Fruit fly (Drosophila melanogaster) whole organism, embryonic: ENCODE measurements around the gene Cbl.

Experiments
- CG11504 ChIP-seq: fragments of 200-800 bp; sonication (Bioruptor generic); optimal IDR thresholded peaks from 3 replicates; lab custom pipeline; 2019; ENCODE audit warnings: missing biosample characterization, mild to moderate bottlenecking, missing genetic modification characterization, moderate library complexity
- CG12299 ChIP-seq: fragments of 200-800 bp; sonication (Bioruptor generic); optimal IDR thresholded peaks from 2 replicates; lab custom pipeline; 2018; ENCODE audit warnings: missing biosample characterization, mild to moderate bottlenecking, missing genetic modification characterization
- CG12769 ChIP-seq: fragments of 200-800 bp; sonication (Bioruptor generic); optimal IDR thresholded peaks from 2 replicates; lab custom pipeline; 2019; ENCODE audit warnings: missing biosample characterization, mild to moderate bottlenecking, missing genetic modification characterization, moderate library complexity
- CG13424 ChIP-seq: fragments of 200-800 bp; sonication (Bioruptor generic); optimal IDR thresholded peaks from 2 replicates; lab custom pipeline; 2019; ENCODE audit warnings: missing biosample characterization, mild to moderate bottlenecking, missing genetic modification characterization, moderate library complexity
- CG13894 ChIP-seq: fragments of 200-800 bp; sonication (Bioruptor generic); optimal IDR thresholded peaks from 3 replicates; lab custom pipeline; 2018; ENCODE audit warnings: missing biosample characterization, mild to moderate bottlenecking, missing genetic modification characterization, moderate library complexity
- CG14710 ChIP-seq: fragments of 200-800 bp; sonication (Bioruptor generic); optimal IDR thresholded peaks from 3 replicates; lab custom pipeline; 2019; ENCODE audit warnings: missing biosample characterization, mild to moderate bottlenecking, missing genetic modification characterization, moderate library complexity
- CG15073 ChIP-seq: fragments of 200-800 bp; sonication (Bioruptor generic); optimal IDR thresholded peaks from 2 replicates; lab custom pipeline; 2016; ENCODE audit warnings: missing biosample characterization, missing genetic modification characterization
- CG15479 ChIP-seq: fragments of 200-800 bp; sonication (Bioruptor generic); optimal IDR thresholded peaks from 3 replicates; lab custom pipeline; 2019; ENCODE audit warnings: missing biosample characterization, mild to moderate bottlenecking, missing genetic modification characterization, moderate library complexity
- CG15514 ChIP-seq: fragments of 200-800 bp; sonication (Bioruptor generic); optimal IDR thresholded peaks from 3 replicates; lab custom pipeline; 2017; ENCODE audit warnings: missing biosample characterization, missing genetic modification characterization, mild to moderate bottlenecking, moderate library complexity, missing genetic modification reagents
- CG1647 ChIP-seq: fragments of 200-800 bp; sonication (Bioruptor generic); optimal IDR thresholded peaks from 3 replicates; lab custom pipeline; 2016; ENCODE audit warnings: missing biosample characterization, missing genetic modification characterization
- CG17385 ChIP-seq: fragments of 200-800 bp; sonication (Bioruptor generic); optimal IDR thresholded peaks from 3 replicates; lab custom pipeline; 2018; ENCODE audit warnings: missing biosample characterization, mild to moderate bottlenecking, missing genetic modification characterization
- CG18011 ChIP-seq: fragments of 200-800 bp; sonication (Bioruptor generic); optimal IDR thresholded peaks from 2 replicates; lab custom pipeline; 2017; ENCODE audit warnings: missing biosample characterization, missing genetic modification characterization, mild to moderate bottlenecking, moderate library complexity, missing genotype
- CG2199 ChIP-seq: fragments of 200-800 bp; sonication (Bioruptor generic); IDR thresholded peaks from 3 replicates; pipeline ENCODE4 v1.3.6; 2022; ENCODE audit warnings: missing biosample characterization, missing genetic modification characterization
- CG2875 ChIP-seq: fragments of 200-800 bp; sonication (Bioruptor generic); optimal IDR thresholded peaks from 2 replicates; lab custom pipeline; 2017; ENCODE audit warnings: missing biosample characterization, mild to moderate bottlenecking, missing genetic modification characterization, missing genetic modification reagents
- CG3847 ChIP-seq: fragments of 200-800 bp; sonication (Bioruptor generic); IDR thresholded peaks from 2 replicates; pipeline ENCODE4 v1.3.6; 2022; ENCODE audit warnings: missing biosample characterization, missing genetic modification characterization
- CG42726 ChIP-seq: fragments of 200-800 bp; sonication (Bioruptor generic); IDR thresholded peaks from 2 replicates; pipeline ENCODE4 v1.3.6; 2022; ENCODE audit warnings: missing biosample characterization, missing genetic modification characterization; ENCODE audit not compliant: partially characterized antibody
- CG6791 ChIP-seq: fragments of 200-800 bp; sonication (Bioruptor generic); IDR thresholded peaks from 3 replicates; pipeline ENCODE4 v1.3.6; 2022; ENCODE audit warnings: missing biosample characterization, missing genetic modification characterization; ENCODE audit not compliant: partially characterized antibody
- CG7987 ChIP-seq: fragments of 200-800 bp; sonication (Bioruptor generic); optimal IDR thresholded peaks from 2 replicates; lab custom pipeline; 2018; ENCODE audit warnings: missing biosample characterization, mild to moderate bottlenecking, missing genetic modification characterization, moderate library complexity
- CG8478 ChIP-seq: fragments of >200 bp; optimal IDR thresholded peaks from 2 replicates; lab custom pipeline; 2018
- CG9215 ChIP-seq: fragments of 200-800 bp; sonication (Bioruptor generic); IDR thresholded peaks from 2 replicates; pipeline ENCODE4 v1.3.6; 2022; ENCODE audit warnings: missing biosample characterization, missing genetic modification characterization
- CHES-1-like ChIP-seq: fragments of 200-800 bp; sonication (Bioruptor generic); optimal IDR thresholded peaks from 2 replicates; lab custom pipeline; 2016; ENCODE audit warnings: missing biosample characterization, missing genetic modification characterization
- D ChIP-seq, 2 experiments: fragments of 200-800 bp in 1 of 2; fragments of >200 bp in 1 of 2; sonication (Bioruptor generic) in 1 of 2; optimal IDR thresholded peaks; 2 replicates in 1 of 2; 3 replicates in 1 of 2; lab custom pipeline; 2017; ENCODE audit warnings: mild to moderate bottlenecking in 1 of 2, missing biosample characterization in 1 of 2, missing genetic modification characterization in 1 of 2, missing genetic modification reagents in 1 of 2
- D19A ChIP-seq: fragments of 200-800 bp; optimal IDR thresholded peaks from 3 replicates; lab custom pipeline; 2019; ENCODE audit warnings: missing biosample characterization, mild to moderate bottlenecking, missing genetic modification characterization, moderate library complexity
- Dp ChIP-seq: fragments of 200-800 bp; sonication (Bioruptor generic); optimal IDR thresholded peaks from 2 replicates; lab custom pipeline; 2018; ENCODE audit warnings: missing biosample characterization, mild to moderate bottlenecking, missing genetic modification characterization, moderate library complexity
- MESR4 ChIP-seq: fragments of 200-800 bp; sonication (Bioruptor generic); optimal IDR thresholded peaks from 2 replicates; lab custom pipeline; 2018; ENCODE audit warnings: missing biosample characterization, mild to moderate bottlenecking, missing genetic modification characterization, moderate library complexity
- Pdp1 ChIP-seq, 2 experiments: fragments of 200-800 bp; sonication (Bioruptor generic); optimal IDR thresholded peaks; 3 replicates each; lab custom pipeline; 2016; ENCODE audit warnings: missing biosample characterization in 2 of 2, missing genetic modification characterization in 2 of 2, mild to moderate bottlenecking in 1 of 2, moderate library complexity in 1 of 2
- Rx ChIP-seq: fragments of 200-800 bp; sonication (Bioruptor generic); IDR thresholded peaks from 2 replicates; pipeline ENCODE4 v1.3.6; 2022; ENCODE audit warnings: missing biosample characterization, missing genetic modification characterization
- Side ChIP-seq: fragments of 200-800 bp; sonication (Bioruptor generic); optimal IDR thresholded peaks from 2 replicates; lab custom pipeline; 2016; ENCODE audit warnings: missing biosample characterization, missing genetic modification characterization
- Sin3A ChIP-seq: fragments of >200 bp; optimal IDR thresholded peaks from 2 replicates; lab custom pipeline; 2018
- Ssrp ChIP-seq: fragments of 200-800 bp; sonication (Bioruptor generic); optimal IDR thresholded peaks from 2 replicates; lab custom pipeline; 2018; ENCODE audit warnings: missing biosample characterization, mild to moderate bottlenecking, missing genetic modification characterization, moderate library complexity
- amos ChIP-seq: fragments of 200-800 bp; sonication (Bioruptor generic); IDR thresholded peaks from 2 replicates; pipeline ENCODE4 v1.3.6; 2022; ENCODE audit warnings: missing biosample characterization, missing genetic modification characterization; ENCODE audit not compliant: partially characterized antibody
- bsh ChIP-seq, 2 experiments: fragments of 200-800 bp; sonication (Bioruptor generic); optimal IDR thresholded peaks; 2 replicates each; lab custom pipeline; 2017 to 2018; ENCODE audit warnings: mild to moderate bottlenecking in 2 of 2, missing biosample characterization in 2 of 2, missing genetic modification characterization in 2 of 2, moderate library complexity in 1 of 2
- chm ChIP-seq: fragments of 200-800 bp; sonication (Bioruptor generic); IDR thresholded peaks from 2 replicates; pipeline ENCODE4 v1.3.6; 2022; ENCODE audit warnings: missing biosample characterization, missing genetic modification characterization
- crp ChIP-seq, 2 experiments: fragments of 200-800 bp; sonication (Bioruptor generic); optimal IDR thresholded peaks; 2 replicates in 1 of 2; 3 replicates in 1 of 2; lab custom pipeline; 2017; ENCODE audit warnings: missing biosample characterization in 2 of 2, missing genetic modification characterization in 2 of 2, mild to moderate bottlenecking in 1 of 2, moderate library complexity in 1 of 2
- ewg ChIP-seq: fragments of 200-800 bp; sonication (Bioruptor generic); optimal IDR thresholded peaks from 3 replicates; lab custom pipeline; 2017; ENCODE audit warnings: mild to moderate bottlenecking, missing biosample characterization, missing genetic modification reagents, missing genetic modification characterization
- gfzf ChIP-seq: fragments of 200-800 bp; sonication (Bioruptor generic); optimal IDR thresholded peaks from 2 replicates; lab custom pipeline; 2016; ENCODE audit warnings: missing biosample characterization, mild to moderate bottlenecking, missing genetic modification characterization, moderate library complexity
- hkb ChIP-seq, 2 experiments: fragments of 200-800 bp in 1 of 2; fragments of >200 bp in 1 of 2; sonication (Bioruptor generic) in 1 of 2; IDR thresholded peaks in 1 of 2; optimal IDR thresholded peaks in 1 of 2; 2 replicates each; pipeline versions ENCODE4 v1.3.6 to Lab custom; 2017 to 2022; ENCODE audit warnings: missing biosample characterization in 1 of 2, missing genetic modification characterization in 1 of 2
- kah ChIP-seq: fragments of 200-800 bp; sonication (Bioruptor generic); optimal IDR thresholded peaks from 2 replicates; lab custom pipeline; 2018; ENCODE audit warnings: missing biosample characterization, mild to moderate bottlenecking, missing genetic modification characterization
- nmo ChIP-seq: fragments of 200-800 bp; sonication (Bioruptor generic); optimal IDR thresholded peaks from 2 replicates; lab custom pipeline; 2018; ENCODE audit warnings: missing biosample characterization, mild to moderate bottlenecking, missing genetic modification characterization, moderate library complexity
- nom ChIP-seq: fragments of 200-800 bp; sonication (Bioruptor generic); optimal IDR thresholded peaks from 2 replicates; lab custom pipeline; 2017; ENCODE audit warnings: missing biosample characterization, missing genetic modification characterization, mild to moderate bottlenecking, moderate library complexity, missing genetic modification reagents
- pfk ChIP-seq: fragments of 200-800 bp; sonication (Bioruptor generic); optimal IDR thresholded peaks from 2 replicates; lab custom pipeline; 2018; ENCODE audit warnings: missing biosample characterization, mild to moderate bottlenecking, missing genetic modification characterization, moderate library complexity
- sqz ChIP-seq: fragments of 200-800 bp; sonication (Bioruptor generic); optimal IDR thresholded peaks from 3 replicates; lab custom pipeline; 2018; ENCODE audit warnings: missing biosample characterization, mild to moderate bottlenecking, missing genetic modification characterization
- stwl ChIP-seq: fragments of 200-800 bp; sonication (Bioruptor generic); optimal IDR thresholded peaks from 3 replicates; lab custom pipeline; 2018; ENCODE audit warnings: missing biosample characterization, mild to moderate bottlenecking, missing genetic modification characterization, moderate library complexity
- trem ChIP-seq: fragments of 200-800 bp; optimal IDR thresholded peaks from 3 replicates; lab custom pipeline; 2019; ENCODE audit warnings: missing biosample characterization, mild to moderate bottlenecking, missing genetic modification characterization, moderate library complexity
- vvl ChIP-seq: fragments of 200-800 bp; sonication (Bioruptor generic); IDR thresholded peaks from 2 replicates; pipeline ENCODE4 v1.3.6; 2022; ENCODE audit warnings: missing biosample characterization, missing genetic modification characterization

Cbl gene

DNA sequence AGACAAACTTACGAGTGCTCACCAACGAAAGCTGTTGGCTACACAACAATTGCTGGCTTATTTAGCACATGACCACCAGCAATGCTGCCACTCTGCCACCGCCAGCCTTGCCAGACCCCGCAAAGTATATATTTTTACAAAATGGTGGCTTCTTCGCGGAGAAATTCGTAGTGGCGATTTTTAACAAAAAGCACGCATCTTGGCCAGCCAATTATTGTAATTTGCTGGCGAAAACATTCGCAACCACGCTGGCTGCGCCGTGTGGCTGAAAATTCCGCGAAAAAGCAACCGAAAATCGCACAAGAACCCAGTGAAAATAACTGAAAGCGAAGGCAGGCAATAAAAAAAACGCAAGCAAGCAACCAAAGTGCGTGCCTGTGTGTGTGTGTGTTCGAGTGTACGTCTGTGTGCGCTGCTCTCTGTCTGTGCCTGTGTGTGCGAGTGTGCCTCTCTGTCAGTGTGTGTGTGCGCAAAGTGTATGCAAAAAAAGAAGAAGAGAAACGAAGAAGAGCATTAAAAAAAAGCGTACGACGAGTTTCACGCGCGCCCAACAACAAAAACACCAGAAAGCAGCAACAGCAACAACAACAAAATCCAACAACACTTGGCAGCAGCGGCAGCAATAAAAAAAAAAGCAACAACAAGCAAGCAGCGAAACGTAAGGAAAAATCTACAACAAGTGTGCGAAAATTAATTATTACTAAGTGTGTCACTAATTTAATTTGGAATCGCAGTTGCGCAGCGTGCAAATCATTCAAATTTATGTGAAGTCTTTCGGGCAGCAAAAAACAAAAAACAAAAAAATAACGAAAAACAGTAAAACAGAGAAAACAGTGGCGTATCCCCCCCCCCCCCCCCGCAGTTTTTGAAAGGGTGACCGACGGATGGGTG lies 25.3 kb downstream of the Cbl start, which contains the start of gene Gug (continued):
- no peak for TF ChIP-seq Pdp1 (GFP tag; optimal IDR thresholded peaks at IDR 0.05; lab: Kevin White, UChicago)
- TF ChIP-seq CG18011 (GFP tag; lab: Kevin White, UChicago), result peak; percentile 97
- no peak for TF ChIP-seq ewg (GFP tag; lab: Kevin White, UChicago)
- peak; percentile 13 for TF ChIP-seq amos (GFP tag; lab: Robert Waterston, UW)
- peak; percentile 35 for TF ChIP-seq CG11504 (tag; lab: Kevin White, UChicago)
- peak; percentile 97 for TF ChIP-seq MESR4 (GFP tag; lab: Kevin White, UChicago)
- TF ChIP-seq Sin3A (lab: Kevin White, UChicago), result peak; percentile 59
- TF ChIP-seq CG3847, result peak; percentile 57
- TF ChIP-seq CG2875, result no peak
- no peak for TF ChIP-seq Ssrp (tag; lab: Kevin White, UChicago)
- TF ChIP-seq CG14710 (tag; lab: Kevin White, UChicago), result peak; percentile 55
- peak; percentile 51 for TF ChIP-seq CG12299
- peak; percentile 100 for TF ChIP-seq nom (GFP tag; lab: Kevin White, UChicago)
- TF ChIP-seq kah (GFP tag; lab: Kevin White, UChicago), result no peak
- TF ChIP-seq CHES-1-like (GFP tag; lab: Kevin White, UChicago), result no peak
- TF ChIP-seq hkb (optimal IDR thresholded peaks at IDR 0.05; lab: Kevin White, UChicago), result peak; percentile 22
- no peak for TF ChIP-seq hkb (GFP tag; IDR thresholded peaks at IDR 0.05; lab: Robert Waterston, UW)
- peak; percentile 96 for TF ChIP-seq CG17385 (GFP tag; lab: Kevin White, UChicago)
- TF ChIP-seq Rx, result no peak
- TF ChIP-seq CG13424 (tag; lab: Kevin White, UChicago), result no peak
- TF ChIP-seq CG15479, result peak; percentile 84
- peak; percentile 42; the same call in 1 of the 2 replicates for TF ChIP-seq CG9215 (GFP tag; lab: Robert Waterston, UW)
- TF ChIP-seq CG12769 (tag; lab: Kevin White, UChicago), result no peak
- TF ChIP-seq CG15073 (GFP tag; lab: Kevin White, UChicago), result no peak
- peak; percentile 90 for TF ChIP-seq gfzf
- TF ChIP-seq vvl (GFP tag; lab: Robert Waterston, UW), result peak; percentile 20
- TF ChIP-seq D19A (tag; lab: Kevin White, UChicago), result peak; percentile 45
- peak; percentile 98 for TF ChIP-seq sqz (GFP tag; lab: Kevin White, UChicago)
- TF ChIP-seq nmo (GFP tag; lab: Kevin White, UChicago), result peak; percentile 65
- TF ChIP-seq Dp (GFP tag; lab: Kevin White, UChicago), result peak; percentile 36
- TF ChIP-seq stwl (tag; lab: Kevin White, UChicago), result peak; percentile 35
- TF ChIP-seq CG2199, result 0 out of 3 replicates have a peak, but pooled peaks have one; percentile 19
- peak; percentile 76 for TF ChIP-seq D (optimal IDR thresholded peaks at IDR 0.05; lab: Kevin White, UChicago)
- TF ChIP-seq D (GFP tag; optimal IDR thresholded peaks at IDR 0.05; lab: Kevin White, UChicago), result no peak
- peak; percentile 30 for TF ChIP-seq CG13894 (tag; lab: Kevin White, UChicago)
- no peak for TF ChIP-seq pfk (GFP tag; lab: Kevin White, UChicago)
- peak; percentile 0 for TF ChIP-seq trem
- TF ChIP-seq bsh (GFP tag; optimal IDR thresholded peaks at IDR 0.05; lab: Kevin White, UChicago), result peak in 1 of 2 experiments; percentile 99
- peak; percentile 38 for TF ChIP-seq CG1647
- TF ChIP-seq CG6791, result 0 out of 3 replicates have a peak, but pooled peaks have one; percentile 29
- no peak for TF ChIP-seq Side (GFP tag; lab: Kevin White, UChicago)
- TF ChIP-seq CG8478 (lab: Kevin White, UChicago), result peak; percentile 94
- peak; percentile 73 for TF ChIP-seq chm (GFP tag; lab: Robert Waterston, UW)
- TF ChIP-seq crp (GFP tag; optimal IDR thresholded peaks at IDR 0.05; lab: Kevin White, UChicago), result peak in 1 of 2 experiments; percentile 6
- TF ChIP-seq CG7987 (GFP tag; lab: Kevin White, UChicago), result peak; percentile 59
- peak; percentile 38 for TF ChIP-seq CG15514 (GFP tag; lab: Kevin White, UChicago)
- TF ChIP-seq CG42726 (GFP tag; lab: Robert Waterston, UW), result peak; percentile 11; the same call in 1 of the 2 replicates
